Worm (Caenorhabditis elegans) whole organism, L4 larva: ENCODE measurements around the gene T14G8.4.
A peak's percentile ranks its signal among the peaks of the same experiment; 100 is the strongest.

Experiments
- D1046.2 ChIP-seq: fragments of 200-800 bp; sonication (Bioruptor generic); IDR thresholded peaks from 2 replicates; pipeline ENCODE4 v1.3.6; 2022; ENCODE audit warnings: missing genetic modification characterization, missing compliant biosample characterization
- F26F4.8 ChIP-seq: fragments of 200-800 bp; sonication (Bioruptor generic); conservative IDR thresholded peaks from 2 replicates; pipeline ENCODE4 v1.3.6; 2022; ENCODE audit warnings: missing genetic modification characterization, missing compliant biosample characterization
- F44E2.7 ChIP-seq: fragments of 200-800 bp; sonication (Bioruptor generic); IDR thresholded peaks from 2 replicates; pipeline ENCODE4 v2.1.2; 2022; ENCODE audit warnings: missing genetic modification characterization, missing compliant biosample characterization
- F49E8.2 ChIP-seq: sonication (generic microtip); optimal IDR thresholded peaks from 2 replicates; lab custom pipeline; 2016; ENCODE audit warnings: missing compliant biosample characterization, mild to moderate bottlenecking, missing genetic modification characterization, borderline replicate concordance
- T20F7.1 ChIP-seq: fragments of 200-800 bp; sonication (Bioruptor generic); optimal IDR thresholded peaks from 2 replicates; lab custom pipeline; 2018; ENCODE audit warnings: mild to moderate bottlenecking, missing genetic modification characterization, missing compliant biosample characterization
- T26A8.4 ChIP-seq: fragments of 200-800 bp; sonication (Bioruptor generic); IDR thresholded peaks from 2 replicates; pipeline ENCODE4 v1.3.6; 2022; ENCODE audit warnings: missing genetic modification characterization, missing compliant biosample characterization
- Y105C5A.15 ChIP-seq: fragments of 200-800 bp; sonication (Bioruptor generic); IDR thresholded peaks from 2 replicates; pipeline ENCODE4 v1.3.6; 2022; ENCODE audit warnings: missing genetic modification characterization, missing compliant biosample characterization
- Y5F2A.4 ChIP-seq: fragments of 200-800 bp; sonication (Bioruptor generic); optimal IDR thresholded peaks from 2 replicates; lab custom pipeline; 2018; ENCODE audit warnings: mild to moderate bottlenecking, missing genetic modification characterization, missing compliant biosample characterization
- Y75B8A.6 ChIP-seq: fragments of 200-800 bp; sonication (Bioruptor generic); IDR thresholded peaks from 2 replicates; pipeline ENCODE4 v1.3.6; 2022; ENCODE audit warnings: missing genetic modification reagents, missing genetic modification characterization, missing compliant biosample characterization
- ZK546.5 ChIP-seq, 2 experiments: sonication (generic microtip); optimal IDR thresholded peaks; 2 replicates each; lab custom pipeline; 2017; ENCODE audit warnings: missing biosample characterization in 2 of 2, missing genetic modification characterization in 2 of 2
- ama-1 ChIP-seq: fragments of 150-350 bp; optimal IDR thresholded peaks from 2 replicates; lab custom pipeline; 2014; ENCODE audit warnings: inconsistent platforms, mixed read lengths
- ceh-20 ChIP-seq: fragments of 200-800 bp; sonication (Bioruptor generic); IDR thresholded peaks from 2 replicates; pipeline ENCODE4 v1.3.6; 2022; ENCODE audit warnings: missing genetic modification reagents, missing genetic modification characterization, missing compliant biosample characterization
- ces-1 ChIP-seq: fragments of 150-350 bp; sonication (generic microtip); optimal IDR thresholded peaks from 4 replicates; lab custom pipeline; 2014; ENCODE audit warnings: missing biosample characterization, missing genetic modification reagents, missing genetic modification characterization
- cey-2 ChIP-seq: sonication (generic microtip); optimal IDR thresholded peaks from 3 replicates; lab custom pipeline; 2017; ENCODE audit warnings: missing genetic modification characterization, mild to moderate bottlenecking, missing compliant biosample characterization, antibody characterized with exemption, borderline replicate concordance; ENCODE audit not compliant: insufficient read depth
- duxl-1 ChIP-seq: sonication (generic microtip); optimal IDR thresholded peaks from 2 replicates; lab custom pipeline; 2016; ENCODE audit warnings: mild to moderate bottlenecking, missing genetic modification characterization, moderate library complexity, missing compliant biosample characterization; ENCODE audit not compliant: poor library complexity
- dve-1 ChIP-seq: sonication (generic microtip); optimal IDR thresholded peaks from 2 replicates; lab custom pipeline; 2017; ENCODE audit warnings: antibody characterized with exemption, mild to moderate bottlenecking, missing genetic modification characterization, missing compliant biosample characterization; ENCODE audit not compliant: insufficient read depth
- egl-27 ChIP-seq: sonication (generic microtip); optimal IDR thresholded peaks from 3 replicates; lab custom pipeline; 2017; ENCODE audit warnings: missing biosample characterization, missing genetic modification reagents, missing genetic modification characterization
- fkh-10 ChIP-seq: fragments of 150-350 bp; optimal IDR thresholded peaks from 2 replicates; lab custom pipeline; 2014; ENCODE audit warnings: missing biosample characterization, missing genetic modification reagents, missing genetic modification characterization
- hif-1 ChIP-seq, 2 experiments: sonication (generic microtip); optimal IDR thresholded peaks; 2 replicates each; lab custom pipeline; 2016 to 2017; ENCODE audit warnings: missing compliant biosample characterization in 2 of 2, missing genetic modification characterization in 2 of 2, missing genetic modification reagents in 2 of 2, missing genotype in 2 of 2, mild to moderate bottlenecking in 1 of 2
- hlh-11 ChIP-seq: fragments of 200-800 bp; sonication (Bioruptor generic); optimal IDR thresholded peaks from 2 replicates; lab custom pipeline; 2018; ENCODE audit warnings: mild to moderate bottlenecking, missing genetic modification characterization, missing compliant biosample characterization
- hlh-30 ChIP-seq: sonication (generic microtip); optimal IDR thresholded peaks from 2 replicates; lab custom pipeline; 2017; ENCODE audit warnings: antibody characterized with exemption, mild to moderate bottlenecking, missing genetic modification characterization, missing compliant biosample characterization; ENCODE audit not compliant: insufficient read depth
- jun-1 ChIP-seq: fragments of 150-350 bp; optimal IDR thresholded peaks from 2 replicates; lab custom pipeline; 2014; ENCODE audit warnings: missing biosample characterization, missing genetic modification reagents, missing genetic modification characterization
- lim-7 ChIP-seq: fragments of 200-800 bp; sonication (Bioruptor generic); IDR thresholded peaks from 2 replicates; pipeline ENCODE4 v1.3.6; 2022; ENCODE audit warnings: missing genetic modification characterization, missing compliant biosample characterization
- lin-15B ChIP-seq: fragments of 150-350 bp; sonication (generic microtip); optimal IDR thresholded peaks from 3 replicates; lab custom pipeline; 2014; ENCODE audit warnings: missing biosample characterization, missing genetic modification characterization
- lin-39 ChIP-seq: fragments of 150-350 bp; optimal IDR thresholded peaks from 2 replicates; lab custom pipeline; 2014; ENCODE audit warnings: missing biosample characterization, missing genetic modification reagents, missing genetic modification characterization
- lir-3 ChIP-seq: sonication (generic microtip); optimal IDR thresholded peaks from 2 replicates; lab custom pipeline; 2016; ENCODE audit warnings: mild to moderate bottlenecking, missing genetic modification characterization, missing compliant biosample characterization
- madf-5 ChIP-seq, 2 experiments: fragments of 200-800 bp; sonication (Bioruptor generic); IDR thresholded peaks; 2 replicates each; pipeline ENCODE4 v1.3.6; 2022; ENCODE audit warnings: missing compliant biosample characterization in 2 of 2, missing genetic modification characterization in 2 of 2
- mep-1 ChIP-seq: fragments of 150-350 bp; sonication (generic microtip); optimal IDR thresholded peaks from 3 replicates; lab custom pipeline; 2014; ENCODE audit warnings: missing biosample characterization, missing genetic modification characterization
- mxl-3 ChIP-seq: fragments of 200-800 bp; sonication (Bioruptor generic); optimal IDR thresholded peaks from 2 replicates; lab custom pipeline; 2018; ENCODE audit warnings: mild to moderate bottlenecking, missing genetic modification characterization, missing compliant biosample characterization
- nhr-11 ChIP-seq: fragments of 150-350 bp; optimal IDR thresholded peaks from 2 replicates; lab custom pipeline; 2014; ENCODE audit warnings: missing biosample characterization, missing genetic modification characterization
- nhr-111 ChIP-seq: fragments of 200-800 bp; sonication (Bioruptor generic); optimal IDR thresholded peaks from 2 replicates; lab custom pipeline; 2018; ENCODE audit warnings: mild to moderate bottlenecking, missing genetic modification characterization, missing compliant biosample characterization
- nhr-237 ChIP-seq: sonication (generic microtip); optimal IDR thresholded peaks from 2 replicates; lab custom pipeline; 2017; ENCODE audit warnings: missing biosample characterization, missing genetic modification characterization
- nhr-25 ChIP-seq: sonication (generic microtip); optimal IDR thresholded peaks from 2 replicates; lab custom pipeline; 2017; ENCODE audit warnings: missing genetic modification characterization, mild to moderate bottlenecking, missing compliant biosample characterization, antibody characterized with exemption, moderate library complexity, borderline replicate concordance; ENCODE audit not compliant: insufficient read depth
- nhr-42 ChIP-seq: fragments of 200-800 bp; sonication (Bioruptor generic); IDR thresholded peaks from 2 replicates; pipeline ENCODE4 v1.3.6; 2022; ENCODE audit warnings: missing genetic modification characterization, missing compliant biosample characterization
- nhr-48 ChIP-seq: sonication (generic microtip); optimal IDR thresholded peaks from 2 replicates; lab custom pipeline; 2016; ENCODE audit warnings: mild to moderate bottlenecking, missing genetic modification characterization, missing compliant biosample characterization
- nhr-6 ChIP-seq: fragments of 150-350 bp; optimal IDR thresholded peaks from 2 replicates; lab custom pipeline; 2014; ENCODE audit warnings: missing biosample characterization, missing genetic modification characterization
- php-3 ChIP-seq: fragments of 200-800 bp; sonication (Bioruptor generic); IDR thresholded peaks from 2 replicates; pipeline ENCODE4 v1.3.6; 2022; ENCODE audit warnings: missing genetic modification reagents, missing genetic modification characterization, missing compliant biosample characterization
- pqm-1 ChIP-seq: sonication (generic microtip); optimal IDR thresholded peaks from 2 replicates; lab custom pipeline; 2017; ENCODE audit warnings: missing biosample characterization, missing genetic modification characterization
- rbr-2 ChIP-seq: sonication (generic microtip); optimal IDR thresholded peaks from 2 replicates; lab custom pipeline; 2016; ENCODE audit warnings: missing genotype, missing genetic modification characterization, missing compliant biosample characterization
- set-16 ChIP-seq: fragments of 200-800 bp; sonication (Bioruptor generic); IDR thresholded peaks from 2 replicates; pipeline ENCODE4 v1.3.6; 2022; ENCODE audit warnings: missing genetic modification reagents, missing genetic modification characterization, missing compliant biosample characterization
- skn-1 ChIP-seq: fragments of 150-350 bp; optimal IDR thresholded peaks from 2 replicates; lab custom pipeline; 2014; ENCODE audit warnings: missing biosample characterization, missing genetic modification characterization
- snpc-1.2 ChIP-seq: fragments of 200-800 bp; sonication (Bioruptor generic); IDR thresholded peaks from 2 replicates; pipeline ENCODE4 v1.3.6; 2022; ENCODE audit warnings: missing genetic modification reagents, missing genetic modification characterization, missing compliant biosample characterization
- spr-1 ChIP-seq: sonication (generic microtip); optimal IDR thresholded peaks from 2 replicates; lab custom pipeline; 2016; ENCODE audit warnings: mild to moderate bottlenecking, missing genetic modification characterization, missing compliant biosample characterization
- spr-3 ChIP-seq: fragments of 200-800 bp; sonication (Bioruptor generic); optimal IDR thresholded peaks from 2 replicates; lab custom pipeline; 2018; ENCODE audit warnings: mild to moderate bottlenecking, missing genetic modification characterization, missing compliant biosample characterization
- tag-97 ChIP-seq: fragments of 200-800 bp; sonication (Bioruptor generic); IDR thresholded peaks from 2 replicates; pipeline ENCODE4 v1.3.6; 2022; ENCODE audit warnings: missing genetic modification characterization, missing compliant biosample characterization
- unc-130 ChIP-seq: sonication (generic microtip); optimal IDR thresholded peaks from 2 replicates; lab custom pipeline; 2016; ENCODE audit warnings: missing genetic modification reagents, missing genetic modification characterization, missing compliant biosample characterization
- unc-62 ChIP-seq, 3 experiments: fragments of 150-350 bp in 1 of 3; sonication (generic microtip); optimal IDR thresholded peaks in 2 of 3; peaks in 1 of 3; 1 replicate in 1 of 3; 2 replicates in 2 of 3; lab custom pipeline; 2014 to 2017; ENCODE audit warnings: missing biosample characterization in 3 of 3, missing genetic modification characterization in 3 of 3, missing genetic modification reagents in 3 of 3, missing genotype in 1 of 3
- zip-11 ChIP-seq: fragments of 200-800 bp; sonication (Bioruptor generic); IDR thresholded peaks from 2 replicates; pipeline ENCODE4 v1.3.6; 2022; ENCODE audit warnings: missing genetic modification characterization, missing compliant biosample characterization
- zip-2 ChIP-seq: fragments of 150-350 bp; optimal IDR thresholded peaks from 2 replicates; lab custom pipeline; 2014; ENCODE audit warnings: missing biosample characterization, missing genetic modification characterization

The T14G8.4 gene

ce11 chrX:12889837-12890449 lies 26.2 kb upstream of the T14G8.4 start (continued):
- TF ChIP-seq php-3 (GFP tag; lab: Robert Waterston, UW) (peak; percentile 56; the same call in 1 of the 2 replicates), nhr-25 (tag; lab: Kevin White, UChicago) (no peak), madf-5 (GFP tag; IDR thresholded peaks at IDR 0.05; lab: Robert Waterston, UW) (peak; percentile 46 to 79; a peak in 3 of 4 replicates), Y75B8A.6 (GFP tag; lab: Robert Waterston, UW) (no peak), F49E8.2 (peak; percentile 33), nhr-11 (tag; lab: Kevin White, UChicago) (peak; percentile 75), hlh-30 (peak; percentile 71), cey-2 (tag; lab: Kevin White, UChicago) (no peak), T26A8.4 (GFP tag; lab: Robert Waterston, UW) (peak; percentile 68), spr-1 (tag; lab: Kevin White, UChicago) (peak; percentile 58), mep-1 (tag; lab: Kevin White, UChicago) (peak; percentile 67), dve-1 (tag; lab: Kevin White, UChicago) (peak; percentile 77), lir-3 (tag; lab: Kevin White, UChicago) (peak; percentile 47), F44E2.7 (peak; percentile 74; the same call in 1 of the 2 replicates), nhr-6 (no peak), nhr-48 (peak; percentile 74), Y105C5A.15 (no peak), nhr-237 (no peak), lin-15B (tag; lab: Kevin White, UChicago) (no peak), zip-11 (no peak), tag-97 (GFP tag; lab: Robert Waterston, UW) (no peak), D1046.2 (0 out of 2 replicates have a peak, but pooled peaks have one; percentile 73), lin-39 (no peak), unc-130 (GFP tag; lab: Kevin White, UChicago) (no peak), ces-1 (peak; percentile 26), egl-27 (tag; lab: Kevin White, UChicago) (no peak), spr-3 (GFP tag; lab: Kevin White, UChicago) (peak; percentile 61), unc-62 (GFP tag; optimal IDR thresholded peaks at IDR 0.05 in 1 of 2; lab: Kevin White, UChicago) (peak in 1 of 2 experiments; percentile 83), unc-62 (tag; optimal IDR thresholded peaks at IDR 0.05; lab: Kevin White, UChicago) (no peak), rbr-2 (peak; percentile 78), ama-1 (lab: Kevin White, UChicago) (no peak), hlh-11 (tag; lab: Kevin White, UChicago) (peak; percentile 28), snpc-1.2 (peak; percentile 73), ZK546.5 (tag; optimal IDR thresholded peaks at IDR 0.05; lab: Kevin White, UChicago) (no peak), nhr-42 (GFP tag; lab: Robert Waterston, UW) (peak; percentile 74; the same call in 1 of the 2 replicates), mxl-3 (GFP tag; lab: Kevin White, UChicago) (peak; percentile 51), ceh-20 (GFP tag; lab: Robert Waterston, UW) (peak; percentile 59; the same call in 1 of the 2 replicates), fkh-10 (no peak), pqm-1 (peak; percentile 17), duxl-1 (peak; percentile 86), nhr-111 (GFP tag; lab: Kevin White, UChicago) (peak; percentile 67), skn-1 (tag; lab: Kevin White, UChicago) (no peak), set-16 (GFP tag; lab: Robert Waterston, UW) (0 out of 2 replicates have a peak, but pooled peaks have one; percentile 20), zip-2 (peak; percentile 61), lim-7 (GFP tag; lab: Robert Waterston, UW) (peak; percentile 83), hif-1 (tag; optimal IDR thresholded peaks at IDR 0.05; lab: Kevin White, UChicago) (peak in 1 of 2 experiments; percentile 60), jun-1 (no peak), F26F4.8 (GFP tag; lab: Robert Waterston, UW) (peak; percentile 67), Y5F2A.4 (GFP tag; lab: Kevin White, UChicago) (no peak), T20F7.1 (no peak)
